Fruit fly (Drosophila melanogaster): Measurements from ENCODE around the gene Oga.

Oga gene

DNA sequence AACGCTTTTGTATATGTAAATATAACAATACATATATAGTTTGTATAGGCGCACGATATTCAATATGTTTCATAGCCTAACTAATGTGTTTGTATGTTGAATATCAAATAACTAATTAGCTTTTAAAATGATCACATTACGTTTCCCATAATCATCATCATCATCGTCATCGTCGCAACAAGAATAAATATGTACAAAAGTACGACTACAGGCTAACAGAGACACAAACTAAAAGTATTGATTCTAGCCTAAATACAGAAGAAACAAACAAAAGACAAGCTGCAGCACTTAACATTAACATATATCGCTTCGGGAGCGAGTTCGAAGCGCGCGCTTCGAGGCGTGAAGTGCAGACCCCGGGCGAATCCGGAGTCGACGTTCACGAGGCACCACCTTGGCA lies 52.3 kb downstream of the Oga start (continued):
- TF ChIP-seq CG4282 (GFP tag; optimal IDR thresholded peaks at IDR 0.05) (no peak), inv (GFP tag; IDR thresholded peaks at IDR 0.05; ENCODE audit: partially characterized antibody) (no peak), grn (GFP tag; optimal IDR thresholded peaks at IDR 0.05) (no peak), Adf1 (GFP tag; IDR thresholded peaks at IDR 0.05) (no peak), Lpt (GFP tag; optimal IDR thresholded peaks at IDR 0.05) (no peak), Taf1 (GFP tag; IDR thresholded peaks at IDR 0.05) (no peak), Trl (optimal IDR thresholded peaks at IDR 0.05) (no peak), Trl (GFP tag; optimal IDR thresholded peaks at IDR 0.05) (no peak), run (tag; optimal IDR thresholded peaks at IDR 0.05) (no peak), Usf (GFP tag; optimal IDR thresholded peaks at IDR 0.05) (no peak), Hr39 (optimal IDR thresholded peaks at IDR 0.05) (no peak), lov (optimal IDR thresholded peaks at IDR 0.05) (no peak), lov (GFP tag; IDR thresholded peaks at IDR 0.05) (no peak), CG7987 (GFP tag; optimal IDR thresholded peaks at IDR 0.05) (peak; percentile 28), Bdp1 (GFP tag; optimal IDR thresholded peaks at IDR 0.05) (no peak), CG6654 (GFP tag; optimal IDR thresholded peaks at IDR 0.05) (no peak), Jarid2 (GFP tag; optimal IDR thresholded peaks at IDR 0.05) (no peak), crc (GFP tag; optimal IDR thresholded peaks at IDR 0.05) (no peak), sug (tag; optimal IDR thresholded peaks at IDR 0.05) (no peak), Ets97D (GFP tag; optimal IDR thresholded peaks at IDR 0.05) (no peak), salm (tag; optimal IDR thresholded peaks at IDR 0.05) (no peak)
